Worm (Caenorhabditis elegans): ENCODE results near the gene Y54G2A.38.
"Not testable (repeated sequence)": the region's sequence is repeated elsewhere in the genome, so short reads cannot be mapped to it uniquely, and the experiment has no call there.

The Y54G2A.38 gene

ce11 chrIV:2772209-2772851 is 13.1 kb downstream of the Y54G2A.38 start:
- TF ChIP-seq ham-2 (GFP tag; optimal IDR thresholded peaks at IDR 0.05) (peak; percentile 25), sptf-1 (tag; optimal IDR thresholded peaks at IDR 0.05) (peak; percentile 19), ceh-39 (tag; optimal IDR thresholded peaks at IDR 0.05) (no peak), drap-1 (GFP tag; optimal IDR thresholded peaks at IDR 0.05) (no peak)

DNA sequence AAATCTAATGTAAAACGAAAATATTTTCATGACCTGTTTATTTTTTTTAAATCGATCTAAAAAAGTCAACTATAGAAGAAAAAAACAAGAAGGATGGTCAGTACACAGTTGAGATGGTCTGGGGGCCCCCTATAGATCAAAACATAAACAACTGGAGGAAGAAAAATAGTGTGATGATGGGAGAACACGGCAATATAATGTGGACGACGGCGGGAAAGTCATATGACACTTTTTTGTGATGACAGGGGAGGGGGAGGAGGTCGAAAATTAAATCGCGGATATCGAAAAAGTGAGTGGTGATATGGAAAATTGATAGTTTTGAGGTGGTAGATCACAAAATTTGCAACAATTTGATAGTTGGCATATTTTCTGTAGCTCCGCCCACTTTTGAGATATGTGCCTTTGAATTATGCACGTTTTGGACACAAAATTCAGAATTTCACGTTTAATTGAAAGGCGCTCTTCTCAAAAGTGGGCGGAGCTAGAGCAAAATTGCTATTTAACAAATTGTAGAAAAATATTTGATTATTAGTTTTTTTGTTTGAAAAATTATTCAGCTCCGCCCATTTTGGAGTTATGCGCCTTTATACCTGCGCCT is 14.2 kb downstream of the Y54G2A.38 start:
- TF ChIP-seq nhr-76 (tag; optimal IDR thresholded peaks at IDR 0.05) (no peak), zip-8 (tag; optimal IDR thresholded peaks at IDR 0.05) (no peak), hlh-1 (tag; optimal IDR thresholded peaks at IDR 0.05) (no peak), lsy-2 (tag; optimal IDR thresholded peaks at IDR 0.05) (no peak), ceh-39 (tag; optimal IDR thresholded peaks at IDR 0.05) (no peak)

DNA sequence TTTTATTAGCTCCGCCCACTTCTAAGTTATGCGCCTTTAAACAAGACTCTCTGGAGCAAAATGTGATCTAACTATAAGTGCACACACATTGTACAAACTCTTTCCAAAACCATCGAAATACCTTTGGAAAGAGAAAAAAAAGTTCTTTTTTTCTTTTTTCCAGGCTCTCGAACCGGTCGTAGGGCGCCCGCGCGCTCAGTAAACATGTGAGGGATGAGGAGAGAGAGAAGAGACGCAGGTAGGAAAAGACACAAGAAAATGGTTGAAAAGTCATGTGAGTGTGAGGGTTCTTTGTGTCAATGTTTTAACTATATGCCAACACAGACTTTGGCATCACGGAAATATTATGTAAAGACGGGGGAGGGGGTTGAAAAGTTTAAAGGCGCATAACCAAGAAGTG is 15.2 kb downstream of the Y54G2A.38 start:
- no peak for TF ChIP-seq unc-39 (tag; optimal IDR thresholded peaks at IDR 0.05)
- peak; percentile 24 for TF ChIP-seq pha-4 (tag; optimal IDR thresholded peaks at IDR 0.05)
- TF ChIP-seq nhr-237 (tag; optimal IDR thresholded peaks at IDR 0.05) = peak; percentile 69

ce11 chrIV:2775992-2776630 is 16.8 kb downstream of the Y54G2A.38 start:
- no peak for TF ChIP-seq ces-1 (GFP tag; optimal IDR thresholded peaks at IDR 0.05)
- TF ChIP-seq nhr-2 (tag; optimal IDR thresholded peaks at IDR 0.05) = no peak
- no peak for TF ChIP-seq ham-2 (GFP tag; optimal IDR thresholded peaks at IDR 0.05)
- no peak for TF ChIP-seq elt-1 (tag; optimal IDR thresholded peaks at IDR 0.05; ENCODE audit: borderline replicate concordance, insufficient read depth)
- TF ChIP-seq hlh-1 (tag; optimal IDR thresholded peaks at IDR 0.05) = peak; percentile 42
- no peak for TF ChIP-seq unc-39 (tag; optimal IDR thresholded peaks at IDR 0.05)
- no peak for TF ChIP-seq mep-1 (tag; optimal IDR thresholded peaks at IDR 0.05)
- peak; percentile 11 for TF ChIP-seq sptf-1 (tag; optimal IDR thresholded peaks at IDR 0.05)
- peak; percentile 51 for TF ChIP-seq unc-120 (tag; optimal IDR thresholded peaks at IDR 0.05; ENCODE audit: poor library complexity, severe bottlenecking)
- TF ChIP-seq tbx-8 (GFP tag; optimal IDR thresholded peaks at IDR 0.05) = no peak

ce11 chrIV:2776733-2777132 is 17.5 kb downstream of the Y54G2A.38 start:
- TF ChIP-seq blmp-1 (tag; optimal IDR thresholded peaks at IDR 0.05) (no peak), unc-62 (GFP tag; optimal IDR thresholded peaks at IDR 0.05) (no peak)

ce11 chrIV:2777841-2778240 is 18.6 kb downstream of the Y54G2A.38 start, which contains the start of gene Y54G2A.72:
Gene Y54G2A.72, plus strand, starts transcription at chrIV:2778141.
- not testable (repeated sequence) for TF ChIP-seq unc-39 (tag; optimal IDR thresholded peaks at IDR 0.05); blmp-1 (tag; optimal IDR thresholded peaks at IDR 0.05); tbx-8 (GFP tag; optimal IDR thresholded peaks at IDR 0.05)

- TF ChIP-seq cnd-1 (tag; optimal IDR thresholded peaks at IDR 0.05) (no peak), nhr-28 (tag; optimal IDR thresholded peaks at IDR 0.05) (no peak), mab-5 (tag; optimal IDR thresholded peaks at IDR 0.05) (no peak), pha-4 (tag; optimal IDR thresholded peaks at IDR 0.05) (no peak), unc-39 (tag; optimal IDR thresholded peaks at IDR 0.05) (no peak), sptf-1 (tag; optimal IDR thresholded peaks at IDR 0.05) (no peak), blmp-1 (tag; optimal IDR thresholded peaks at IDR 0.05) (no peak), unc-120 (tag; optimal IDR thresholded peaks at IDR 0.05; ENCODE audit: poor library complexity, severe bottlenecking) (no peak), lin-13 (tag; optimal IDR thresholded peaks at IDR 0.05) (no peak), ceh-39 (tag; optimal IDR thresholded peaks at IDR 0.05) (no peak)
Measured at ce11 chrIV:2782793-2783540, 23.7 kb downstream of the Y54G2A.38 start, which contains the start of gene Y54G2A.12. Gene Y54G2A.12, minus strand, starts transcription at chrIV:2782843.
